Worm (Caenorhabditis elegans): ENCODE data around the gene Y57A10A.4.

Y57A10A.4 gene

DNA sequence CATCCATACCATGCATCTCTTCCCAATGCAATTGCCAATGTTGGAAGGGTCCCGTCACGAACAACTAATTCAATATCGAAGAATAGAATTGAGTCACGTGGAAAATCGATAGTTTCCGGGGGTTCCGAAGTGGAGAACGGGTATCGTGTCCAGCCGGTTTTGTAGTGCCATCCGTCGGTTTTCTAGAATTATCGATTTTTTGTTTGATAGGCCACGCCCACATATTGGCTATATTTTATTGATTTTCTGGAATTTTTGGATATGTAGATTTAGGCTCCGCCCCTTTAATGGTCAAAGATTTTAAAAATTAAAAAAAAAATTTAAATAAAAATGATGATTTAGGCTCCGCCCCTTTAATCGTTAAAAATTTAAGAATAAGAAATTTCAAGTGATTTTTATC lies 47.5 kb downstream of the Y57A10A.4 start:
- TF ChIP-seq lag-1 (GFP tag; IDR thresholded peaks at IDR 0.05) (no peak), F52B5.7 (tag; optimal IDR thresholded peaks at IDR 0.05) (no peak), cebp-2 (GFP tag; IDR thresholded peaks at IDR 0.05) (no peak), ztf-18 (tag; optimal IDR thresholded peaks at IDR 0.05) (no peak), efl-1 (GFP tag; optimal IDR thresholded peaks at IDR 0.05) (no peak), cebp-1 (GFP tag; IDR thresholded peaks at IDR 0.05) (no peak), cebp-1 (tag; optimal IDR thresholded peaks at IDR 0.05) (no peak), ccch-3 (GFP tag; optimal IDR thresholded peaks at IDR 0.05) (no peak), dpff-1 (tag; optimal IDR thresholded peaks at IDR 0.05) (no peak), bed-2 (GFP tag; IDR thresholded peaks at IDR 0.05) (no peak), hlh-26 (GFP tag; conservative IDR thresholded peaks at IDR 0.05) (no peak), let-607 (tag; optimal IDR thresholded peaks at IDR 0.05) (no peak), F57A8.1 (GFP tag; optimal IDR thresholded peaks at IDR 0.05) (no peak), lsy-27 (tag; optimal IDR thresholded peaks at IDR 0.05; ENCODE audit: borderline replicate concordance, insufficient read depth) (no peak), madf-10 (tag; optimal IDR thresholded peaks at IDR 0.05) (no peak), attf-3 (GFP tag; conservative IDR thresholded peaks at IDR 0.05) (no peak)

DNA sequence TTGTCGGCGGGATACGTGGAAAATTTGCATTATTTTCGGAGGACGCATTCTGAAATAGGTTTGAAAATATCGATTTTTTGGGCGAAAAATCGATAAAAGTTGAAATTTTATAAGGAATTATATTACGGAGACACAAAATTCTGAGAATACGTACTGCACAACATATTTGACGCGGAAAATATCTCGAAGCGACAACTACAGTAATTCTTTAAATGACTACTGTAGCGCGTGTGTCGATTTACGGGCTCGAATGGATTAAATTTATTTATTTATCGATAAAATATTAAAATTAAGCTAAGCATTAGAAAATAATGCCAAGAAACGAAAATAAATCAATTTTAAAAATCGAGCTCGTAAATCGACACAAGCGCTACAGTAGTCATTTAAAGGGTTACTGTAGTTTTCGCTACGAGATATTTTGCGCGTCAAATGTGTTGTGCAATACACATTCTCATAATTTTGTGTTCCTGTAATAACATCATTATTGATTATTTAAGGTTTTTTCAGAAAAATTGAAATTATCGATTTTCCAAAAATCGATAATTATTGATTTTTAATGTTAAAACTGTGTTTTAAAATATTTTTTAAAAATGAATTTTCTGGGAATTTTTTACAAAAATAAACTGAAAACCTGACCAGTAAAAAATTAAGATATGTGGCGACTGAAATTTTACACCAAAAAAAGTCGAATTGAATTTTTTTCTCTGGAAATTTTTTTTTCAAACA lies 48.3 kb downstream of the Y57A10A.4 start, which contains the start of gene polg-1:
polg-1 (minus strand) TSS at position 51 of the 726 bp plus-strand sequence.
- no peak for TF ChIP-seq ceh-91 (GFP tag; IDR thresholded peaks at IDR 0.05)
- peak; percentile 46 for TF ChIP-seq lsl-1 (GFP tag; optimal IDR thresholded peaks at IDR 0.05)

DNA sequence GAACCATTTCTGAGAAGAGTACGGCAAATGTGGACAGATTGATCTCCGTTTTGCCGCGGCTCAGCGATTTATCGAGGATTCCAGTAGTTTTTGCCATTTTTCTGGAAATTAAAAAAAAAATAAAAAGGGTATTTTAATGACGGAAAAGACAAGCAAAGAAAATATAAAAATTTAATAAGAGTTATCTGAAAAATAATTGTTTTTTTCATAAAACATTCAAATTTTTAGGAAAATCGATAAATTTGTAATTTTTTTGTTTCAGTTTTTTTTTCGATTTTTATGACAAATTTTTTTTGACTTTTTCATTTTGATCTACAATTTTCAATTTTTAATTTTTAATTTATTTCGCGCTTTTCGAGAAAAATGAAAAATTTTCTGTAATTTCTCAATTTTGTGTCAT lies 50.5 kb downstream of the Y57A10A.4 start, which contains the start of gene trpp-5:
trpp-5 (minus strand) TSS at position 101 of the 400 bp plus-strand sequence.
- TF ChIP-seq pha-4 (tag; optimal IDR thresholded peaks at IDR 0.05) (no peak), efl-1 (GFP tag; optimal IDR thresholded peaks at IDR 0.05) (no peak), athp-1 (tag; optimal IDR thresholded peaks at IDR 0.05) (no peak), tlf-1 (GFP tag; optimal IDR thresholded peaks at IDR 0.05) (no peak), gei-17 (GFP tag; optimal IDR thresholded peaks at IDR 0.05) (no peak), B0035.1 (tag; optimal IDR thresholded peaks at IDR 0.05) (no peak), C17E4.6 (GFP tag; IDR thresholded peaks at IDR 0.05) (no peak), hrde-1 (tag; optimal IDR thresholded peaks at IDR 0.05; ENCODE audit: borderline replicate concordance) (no peak), chd-7 (tag; optimal IDR thresholded peaks at IDR 0.05) (no peak), attf-5 (GFP tag; optimal IDR thresholded peaks at IDR 0.05) (no peak), dpff-1 (tag; optimal IDR thresholded peaks at IDR 0.05) (no peak), F37B4.10 (GFP tag; IDR thresholded peaks at IDR 0.05) (no peak), dox-1 (GFP tag; IDR thresholded peaks at IDR 0.05) (no peak), ama-1 (optimal IDR thresholded peaks at IDR 0.05) (no peak), ama-1 (GFP tag; optimal IDR thresholded peaks at IDR 0.05) (no peak)

DNA sequence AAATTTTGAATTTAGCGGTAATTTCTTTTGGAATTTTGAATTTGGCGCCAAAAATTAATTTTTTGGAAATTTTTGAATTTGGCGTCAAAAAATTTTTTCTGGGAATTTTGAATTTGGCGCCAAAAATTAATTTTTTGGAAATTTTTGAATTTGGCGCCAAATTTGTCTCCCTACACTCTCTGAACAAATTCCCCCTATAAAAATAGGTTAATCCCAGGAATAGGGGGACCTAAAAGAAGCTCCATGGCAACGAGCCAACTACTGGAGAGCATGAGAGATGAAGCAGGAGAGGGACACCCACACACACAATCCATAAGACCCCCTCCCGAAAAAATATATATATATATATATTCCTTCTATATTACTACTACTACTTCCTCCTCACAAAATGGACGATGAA lies 51.2 kb downstream of the Y57A10A.4 start, which contains the start of gene aqp-12:
aqp-12 (plus strand) TSS at position 301 of the 400 bp plus-strand sequence.
- TF ChIP-seq ztf-28 (GFP tag; IDR thresholded peaks at IDR 0.05) (no peak), Y67H2A.10 (GFP tag; conservative IDR thresholded peaks at IDR 0.05) (no peak), Y95B8A.8 (GFP tag; IDR thresholded peaks at IDR 0.05) (no peak), F55B11.4 (tag; optimal IDR thresholded peaks at IDR 0.05; ENCODE audit: borderline replicate concordance, insufficient read depth) (no peak), K11D2.4 (GFP tag; IDR thresholded peaks at IDR 0.05) (no peak), mxl-1 (tag; optimal IDR thresholded peaks at IDR 0.05) (no peak), attf-6 (GFP tag; IDR thresholded peaks at IDR 0.05) (no peak), hsf-1 (GFP tag; IDR thresholded peaks at IDR 0.05) (no peak), egrh-3 (GFP tag; IDR thresholded peaks at IDR 0.05) (no peak), lag-1 (GFP tag; IDR thresholded peaks at IDR 0.05) (no peak), fkh-3 (tag; optimal IDR thresholded peaks at IDR 0.05) (no peak), ztf-6 (GFP tag; IDR thresholded peaks at IDR 0.05) (no peak), nhr-80 (tag; optimal IDR thresholded peaks at IDR 0.05) (no peak)
